Fruit fly (Drosophila melanogaster) whole organism, embryonic: ENCODE measurements around the gene Syt12.
A peak's percentile ranks its signal among the peaks of the same experiment; 100 is the strongest.

Source experiments
- CG10209 ChIP-seq: fragments of 200-800 bp; sonication (Bioruptor generic); optimal IDR thresholded peaks from 3 replicates; lab custom pipeline; 2017; ENCODE audit warnings: missing biosample characterization, mild to moderate bottlenecking, missing genetic modification characterization, missing genetic modification reagents
- CG10274 ChIP-seq: fragments of 200-800 bp; sonication (Bioruptor generic); optimal IDR thresholded peaks from 3 replicates; lab custom pipeline; 2017; ENCODE audit warnings: missing biosample characterization, mild to moderate bottlenecking, missing genetic modification characterization
- CG11696 ChIP-seq: fragments of 200-800 bp; sonication (Bioruptor generic); IDR thresholded peaks from 2 replicates; pipeline ENCODE4 v1.3.6; 2022; ENCODE audit warnings: missing biosample characterization, missing genetic modification characterization
- CG12744 ChIP-seq: fragments of 200-800 bp; sonication (Bioruptor generic); optimal IDR thresholded peaks from 2 replicates; lab custom pipeline; 2016; ENCODE audit warnings: missing biosample characterization, missing genetic modification characterization
- CG13775 ChIP-seq: fragments of 200-800 bp; sonication (Bioruptor generic); optimal IDR thresholded peaks from 3 replicates; lab custom pipeline; 2017; ENCODE audit warnings: missing biosample characterization, mild to moderate bottlenecking, missing genetic modification characterization
- CG30020 ChIP-seq: fragments of 200-800 bp; optimal IDR thresholded peaks from 2 replicates; lab custom pipeline; 2019; ENCODE audit warnings: missing biosample characterization, mild to moderate bottlenecking, missing genetic modification characterization, moderate library complexity
- CG31441 ChIP-seq: fragments of 200-800 bp; sonication (Bioruptor generic); IDR thresholded peaks from 2 replicates; pipeline ENCODE4 v1.3.6; 2022; ENCODE audit warnings: missing biosample characterization, missing genetic modification characterization
- CG33557 ChIP-seq: fragments of 200-800 bp; sonication (Bioruptor generic); optimal IDR thresholded peaks from 2 replicates; lab custom pipeline; 2019; ENCODE audit warnings: missing biosample characterization, mild to moderate bottlenecking, missing genetic modification characterization, moderate library complexity
- CG4404 ChIP-seq: fragments of 200-800 bp; sonication (Bioruptor generic); IDR thresholded peaks from 2 replicates; pipeline ENCODE4 v1.3.6; 2022; ENCODE audit warnings: missing biosample characterization, missing genetic modification characterization
- CG5245 ChIP-seq: fragments of 200-800 bp; sonication (Bioruptor generic); optimal IDR thresholded peaks from 3 replicates; lab custom pipeline; 2016; ENCODE audit warnings: missing biosample characterization, missing genetic modification characterization
- CG7357 ChIP-seq: fragments of 200-800 bp; sonication (Bioruptor generic); IDR thresholded peaks from 3 replicates; pipeline ENCODE4 v1.3.6; 2022; ENCODE audit warnings: missing biosample characterization, missing genetic modification characterization
- CG7786 ChIP-seq: fragments of 200-800 bp; sonication (Bioruptor generic); optimal IDR thresholded peaks from 2 replicates; lab custom pipeline; 2016; ENCODE audit warnings: missing biosample characterization, missing genetic modification characterization
- CG7987 ChIP-seq: fragments of 200-800 bp; sonication (Bioruptor generic); optimal IDR thresholded peaks from 2 replicates; lab custom pipeline; 2018; ENCODE audit warnings: missing biosample characterization, mild to moderate bottlenecking, missing genetic modification characterization, moderate library complexity
- CTCF ChIP-seq: fragments of 200-800 bp; sonication (Bioruptor generic); optimal IDR thresholded peaks from 2 replicates; lab custom pipeline; 2017; ENCODE audit warnings: missing biosample characterization, mild to moderate bottlenecking, missing genetic modification characterization, moderate library complexity
- D19A ChIP-seq: fragments of 200-800 bp; optimal IDR thresholded peaks from 3 replicates; lab custom pipeline; 2019; ENCODE audit warnings: missing biosample characterization, mild to moderate bottlenecking, missing genetic modification characterization, moderate library complexity
- Dip3 ChIP-seq: fragments of 200-800 bp; sonication (Bioruptor generic); optimal IDR thresholded peaks from 3 replicates; lab custom pipeline; 2016; ENCODE audit warnings: missing biosample characterization, missing genetic modification characterization
- Doc2 ChIP-seq: fragments of 200-800 bp; sonication (Bioruptor generic); IDR thresholded peaks from 2 replicates; pipeline ENCODE4 v1.3.6; 2022; ENCODE audit warnings: missing biosample characterization, missing genetic modification characterization
- Dp ChIP-seq: fragments of 200-800 bp; sonication (Bioruptor generic); optimal IDR thresholded peaks from 2 replicates; lab custom pipeline; 2018; ENCODE audit warnings: missing biosample characterization, mild to moderate bottlenecking, missing genetic modification characterization, moderate library complexity
- Fer3 ChIP-seq: fragments of 200-800 bp; sonication (Bioruptor generic); optimal IDR thresholded peaks from 2 replicates; lab custom pipeline; 2018; ENCODE audit warnings: missing biosample characterization, mild to moderate bottlenecking, missing genetic modification characterization, moderate library complexity
- HLHmδ ChIP-seq: fragments of 200-800 bp; sonication (Bioruptor generic); optimal IDR thresholded peaks from 2 replicates; lab custom pipeline; 2018; ENCODE audit warnings: missing biosample characterization, mild to moderate bottlenecking, missing genetic modification characterization, moderate library complexity
- Hmr ChIP-seq: fragments of 200-800 bp; sonication (Bioruptor generic); optimal IDR thresholded peaks from 3 replicates; lab custom pipeline; 2017; ENCODE audit warnings: mild to moderate bottlenecking, missing biosample characterization, missing genetic modification reagents, missing genetic modification characterization
- MTF-1 ChIP-seq: fragments of 200-800 bp; sonication (Bioruptor generic); optimal IDR thresholded peaks from 2 replicates; lab custom pipeline; 2018; ENCODE audit warnings: missing biosample characterization, mild to moderate bottlenecking, missing genetic modification characterization, borderline replicate concordance
- Med ChIP-seq: fragments of 200-800 bp; sonication (Bioruptor generic); peaks from one replicate; lab custom pipeline; 2016; ENCODE audit warnings: missing biosample characterization, missing genetic modification characterization, mild to moderate bottlenecking, inconsistent platforms, moderate library complexity
- NC2β ChIP-seq: fragments of 200-800 bp; sonication (Bioruptor generic); optimal IDR thresholded peaks from 2 replicates; lab custom pipeline; 2016; ENCODE audit warnings: missing biosample characterization, missing genetic modification characterization
- Pdp1 ChIP-seq, 2 experiments: fragments of 200-800 bp; sonication (Bioruptor generic); optimal IDR thresholded peaks; 3 replicates each; lab custom pipeline; 2016; ENCODE audit warnings: missing biosample characterization in 2 of 2, missing genetic modification characterization in 2 of 2, mild to moderate bottlenecking in 1 of 2, moderate library complexity in 1 of 2
- Trl ChIP-seq, 3 experiments: fragments of >200 bp in 2 of 3; fragments of 200-800 bp in 1 of 3; sonication (Bioruptor generic) in 1 of 3; optimal IDR thresholded peaks; 2 replicates in 1 of 3; 3 replicates in 2 of 3; lab custom pipeline; 2016 to 2017; ENCODE audit warnings: missing biosample characterization in 1 of 3, missing genetic modification characterization in 1 of 3
- cg ChIP-seq: fragments of 200-800 bp; sonication (Bioruptor generic); optimal IDR thresholded peaks from 3 replicates; lab custom pipeline; 2019; ENCODE audit warnings: missing biosample characterization, mild to moderate bottlenecking, missing genetic modification characterization, moderate library complexity
- danr ChIP-seq: fragments of 200-800 bp; sonication (Bioruptor generic); IDR thresholded peaks from 2 replicates; pipeline ENCODE4 v1.3.6; 2022; ENCODE audit warnings: missing biosample characterization, missing genetic modification characterization
- dmrt11E ChIP-seq: fragments of 200-800 bp; sonication (Bioruptor generic); optimal IDR thresholded peaks from 3 replicates; lab custom pipeline; 2018; ENCODE audit warnings: missing biosample characterization, mild to moderate bottlenecking, missing genetic modification characterization, moderate library complexity
- dysf ChIP-seq: fragments of 200-800 bp; sonication (Bioruptor generic); IDR thresholded peaks from 3 replicates; pipeline ENCODE4 v1.3.6; 2022; ENCODE audit warnings: missing biosample characterization, missing genetic modification characterization
- fu2 ChIP-seq: fragments of 200-800 bp; sonication (Bioruptor generic); optimal IDR thresholded peaks from 2 replicates; lab custom pipeline; 2016; ENCODE audit warnings: missing biosample characterization, missing genetic modification characterization
- insv ChIP-seq, 2 experiments: fragments of 200-800 bp; sonication (Bioruptor generic); optimal IDR thresholded peaks; 3 replicates each; lab custom pipeline; 2016 to 2018; ENCODE audit warnings: missing biosample characterization in 2 of 2, missing genetic modification characterization in 2 of 2
- lab ChIP-seq: fragments of 200-800 bp; sonication (Bioruptor generic); optimal IDR thresholded peaks from 3 replicates; lab custom pipeline; 2017; ENCODE audit warnings: missing biosample characterization, missing genetic modification characterization, mild to moderate bottlenecking, moderate library complexity, missing genetic modification reagents
- lov ChIP-seq, 2 experiments: fragments of 200-800 bp in 1 of 2; fragments of >200 bp in 1 of 2; sonication (Bioruptor generic) in 1 of 2; IDR thresholded peaks in 1 of 2; optimal IDR thresholded peaks in 1 of 2; 2 replicates in 1 of 2; 3 replicates in 1 of 2; pipeline versions ENCODE4 v1.3.6 to Lab custom; 2017 to 2022; ENCODE audit warnings: missing biosample characterization in 1 of 2, missing genetic modification characterization in 1 of 2
- mld ChIP-seq: fragments of 200-800 bp; sonication (Bioruptor generic); IDR thresholded peaks from 3 replicates; pipeline ENCODE4 v1.3.6; 2022; ENCODE audit warnings: missing biosample characterization, missing genetic modification characterization; ENCODE audit not compliant: partially characterized antibody
- nmo ChIP-seq: fragments of 200-800 bp; sonication (Bioruptor generic); optimal IDR thresholded peaks from 2 replicates; lab custom pipeline; 2018; ENCODE audit warnings: missing biosample characterization, mild to moderate bottlenecking, missing genetic modification characterization, moderate library complexity
- nom ChIP-seq: fragments of 200-800 bp; sonication (Bioruptor generic); optimal IDR thresholded peaks from 2 replicates; lab custom pipeline; 2017; ENCODE audit warnings: missing biosample characterization, missing genetic modification characterization, mild to moderate bottlenecking, moderate library complexity, missing genetic modification reagents
- sens ChIP-seq: fragments of 200-800 bp; sonication (Bioruptor generic); peaks from one replicate; lab custom pipeline; 2016; ENCODE audit warnings: missing biosample characterization, missing genetic modification characterization

Syt12 gene

dm6 chrX:13410887-13411286 lies 51.8 kb downstream of the Syt12 start:
- TF ChIP-seq CG10274 (GFP tag; lab: Kevin White, UChicago) (no peak), sens (GFP tag; lab: Kevin White, UChicago) (peak; percentile 35), Med (peak; percentile 4), Hmr (GFP tag; lab: Kevin White, UChicago) (no peak), CG13775 (GFP tag; lab: Kevin White, UChicago) (no peak)

dm6 chrX:13411376-13411973 lies 52.4 kb downstream of the Syt12 start:
- TF ChIP-seq mld (GFP tag; lab: Robert Waterston, UW) = 0 out of 3 replicates have a peak, but pooled peaks have one; percentile 40
- TF ChIP-seq cg (GFP tag; lab: Kevin White, UChicago) = no peak
- TF ChIP-seq Doc2 (GFP tag; lab: Robert Waterston, UW) = no peak
- no peak for TF ChIP-seq CG30020 (tag; lab: Kevin White, UChicago)
- no peak for TF ChIP-seq CG31441 (GFP tag; lab: Robert Waterston, UW)
- TF ChIP-seq Trl (optimal IDR thresholded peaks at IDR 0.05; lab: Kevin White, UChicago) = peak; percentile 32 to 41
- TF ChIP-seq Trl (GFP tag; optimal IDR thresholded peaks at IDR 0.05; lab: Kevin White, UChicago) = no peak
- TF ChIP-seq Dip3 (GFP tag; lab: Kevin White, UChicago) = no peak
- TF ChIP-seq CG5245 (GFP tag; lab: Kevin White, UChicago) = no peak
- no peak for TF ChIP-seq insv (GFP tag; optimal IDR thresholded peaks at IDR 0.05; lab: Kevin White, UChicago)
- no peak for TF ChIP-seq Fer3
- peak; percentile 10 for TF ChIP-seq nom (GFP tag; lab: Kevin White, UChicago)
- TF ChIP-seq CG12744 (GFP tag; lab: Kevin White, UChicago) = no peak
- TF ChIP-seq dmrt11E (tag; lab: Kevin White, UChicago) = no peak
- no peak for TF ChIP-seq nmo
- no peak for TF ChIP-seq CTCF
- no peak for TF ChIP-seq Dp
- no peak for TF ChIP-seq CG7786 (GFP tag; lab: Kevin White, UChicago)
- TF ChIP-seq CG10209 (GFP tag; lab: Kevin White, UChicago) = no peak
- TF ChIP-seq MTF-1 (GFP tag; lab: Kevin White, UChicago) = no peak
- TF ChIP-seq lab (GFP tag; lab: Kevin White, UChicago) = no peak
- TF ChIP-seq danr (GFP tag; lab: Robert Waterston, UW) = no peak
- peak; percentile 79 for TF ChIP-seq D19A (tag; lab: Kevin White, UChicago)
- TF ChIP-seq CG7987 (GFP tag; lab: Kevin White, UChicago) = no peak
- 0 out of 3 replicates have a peak, but pooled peaks have one; percentile 17 for TF ChIP-seq dysf (GFP tag; lab: Robert Waterston, UW)
- peak in 1 of 2 experiments; percentile 55 for TF ChIP-seq Pdp1 (GFP tag; optimal IDR thresholded peaks at IDR 0.05; lab: Kevin White, UChicago)
- TF ChIP-seq CG4404 = no peak
- TF ChIP-seq CG7357 (GFP tag; lab: Robert Waterston, UW) = no peak
- TF ChIP-seq CG33557 (GFP tag; lab: Kevin White, UChicago) = no peak
- no peak for TF ChIP-seq lov (optimal IDR thresholded peaks at IDR 0.05; lab: Kevin White, UChicago)
- no peak for TF ChIP-seq lov (GFP tag; IDR thresholded peaks at IDR 0.05; lab: Robert Waterston, UW)
- no peak for TF ChIP-seq CG11696 (GFP tag; lab: Robert Waterston, UW)
- no peak for TF ChIP-seq fu2 (GFP tag; lab: Kevin White, UChicago)
- TF ChIP-seq NC2β (GFP tag; lab: Kevin White, UChicago) = no peak
- no peak for TF ChIP-seq HLHmδ (GFP tag; lab: Kevin White, UChicago)
